Fruit fly (Drosophila melanogaster) whole organism, wandering third instar larva: ENCODE data around the gene spdi.
A peak's percentile ranks its signal among the peaks of the same experiment; 100 is the strongest.

Experiments
- Abd-B ChIP-seq: fragments of >200 bp; optimal IDR thresholded peaks from 2 replicates; lab custom pipeline; 2017; ENCODE audit warnings: missing biosample characterization, missing genetic modification characterization
- CG32264 ChIP-seq: fragments of 200-800 bp; sonication (Bioruptor generic); optimal IDR thresholded peaks from 2 replicates; lab custom pipeline; 2016; ENCODE audit warnings: missing biosample characterization, missing genetic modification characterization
- CG9705 ChIP-seq: fragments of 200-800 bp; sonication (Bioruptor generic); optimal IDR thresholded peaks from 2 replicates; lab custom pipeline; 2018; ENCODE audit warnings: missing biosample characterization, mild to moderate bottlenecking, missing genetic modification characterization
- CrebA ChIP-seq: fragments of 200-800 bp; sonication (Bioruptor generic); optimal IDR thresholded peaks from 2 replicates; lab custom pipeline; 2016; ENCODE audit warnings: missing biosample characterization, mild to moderate bottlenecking, missing genetic modification characterization, borderline replicate concordance
- Dfd ChIP-seq: fragments of >200 bp; optimal IDR thresholded peaks from 2 replicates; lab custom pipeline; 2017; ENCODE audit warnings: missing biosample characterization, missing genetic modification characterization
- Dif ChIP-seq: fragments of 200-275, 200-300 bp; sonication (Bioruptor generic); optimal IDR thresholded peaks from 2 replicates; lab custom pipeline; 2018; ENCODE audit warnings: missing biosample characterization, missing genetic modification characterization; ENCODE audit not compliant: partially characterized antibody
- GATAd ChIP-seq: sonication (Bioruptor generic); optimal IDR thresholded peaks from 2 replicates; lab custom pipeline; 2016; ENCODE audit warnings: missing biosample characterization, missing genetic modification characterization
- HLH106 ChIP-seq: fragments of 200-800 bp; optimal IDR thresholded peaks from 3 replicates; lab custom pipeline; 2019; ENCODE audit warnings: missing biosample characterization, mild to moderate bottlenecking, missing genetic modification characterization, moderate library complexity
- Hnf4 ChIP-seq: fragments of 200-800 bp; sonication (Bioruptor generic); optimal IDR thresholded peaks from 2 replicates; lab custom pipeline; 2016; ENCODE audit warnings: missing biosample characterization, mild to moderate bottlenecking, missing genetic modification characterization
- Hr78 ChIP-seq: fragments of >200 bp; optimal IDR thresholded peaks from 2 replicates; lab custom pipeline; 2017; ENCODE audit warnings: missing biosample characterization, missing genetic modification characterization
- Hr83 ChIP-seq: fragments of 200-300 bp; sonication (Bioruptor generic); optimal IDR thresholded peaks from 2 replicates; lab custom pipeline; 2016; ENCODE audit warnings: missing biosample characterization, mild to moderate bottlenecking, missing genetic modification characterization, moderate library complexity; ENCODE audit not compliant: poor library complexity, severe bottlenecking
- Jra ChIP-seq: sonication (Bioruptor generic); optimal IDR thresholded peaks from 2 replicates; lab custom pipeline; 2016; ENCODE audit warnings: missing biosample characterization, missing genetic modification characterization
- Mio ChIP-seq: sonication (Bioruptor generic); optimal IDR thresholded peaks from 2 replicates; lab custom pipeline; 2016; ENCODE audit warnings: missing biosample characterization, missing genetic modification characterization
- Myc ChIP-seq: fragments of >200 bp; optimal IDR thresholded peaks from 2 replicates; lab custom pipeline; 2017
- N ChIP-seq: fragments of >200 bp; optimal IDR thresholded peaks from 2 replicates; lab custom pipeline; 2018; ENCODE audit warnings: missing biosample characterization, missing external identifiers, missing genetic modification characterization
- OdsH ChIP-seq: fragments of 200-800 bp; sonication (Bioruptor generic); optimal IDR thresholded peaks from 2 replicates; lab custom pipeline; 2016; ENCODE audit warnings: missing biosample characterization, mild to moderate bottlenecking, missing genetic modification characterization
- Rel ChIP-seq, 2 experiments: fragments of 200-800 bp; sonication (Bioruptor generic) in 1 of 2; optimal IDR thresholded peaks; 2 replicates in 1 of 2; 3 replicates in 1 of 2; lab custom pipeline; 2016 to 2019; ENCODE audit warnings: mild to moderate bottlenecking in 2 of 2, missing biosample characterization in 2 of 2, missing genetic modification characterization in 2 of 2, moderate library complexity in 1 of 2
- Sp1 ChIP-seq: fragments of 200-800 bp; sonication (Bioruptor generic); optimal IDR thresholded peaks from 3 replicates; lab custom pipeline; 2019; ENCODE audit warnings: missing biosample characterization, mild to moderate bottlenecking, missing genetic modification characterization, moderate library complexity
- Vsx2 ChIP-seq: fragments of 200-300, 225-300 bp; sonication (Bioruptor generic); optimal IDR thresholded peaks from 2 replicates; lab custom pipeline; 2018; ENCODE audit warnings: missing biosample characterization, missing genetic modification characterization; ENCODE audit not compliant: partially characterized antibody
- br ChIP-seq: fragments of 200-800 bp; sonication (Bioruptor generic); optimal IDR thresholded peaks from 2 replicates; lab custom pipeline; 2016; ENCODE audit warnings: missing biosample characterization, missing genetic modification characterization
- brk ChIP-seq: fragments of 200-800 bp; sonication (Bioruptor generic); optimal IDR thresholded peaks from 2 replicates; lab custom pipeline; 2016; ENCODE audit warnings: missing biosample characterization, mild to moderate bottlenecking, missing genetic modification characterization
- dl ChIP-seq, 2 experiments: fragments of 175-275, 200-275 bp in 1 of 2; fragments of 200-275 bp in 1 of 2; sonication (Bioruptor generic); optimal IDR thresholded peaks; lab custom pipeline; 2018; ENCODE audit warnings: mild to moderate bottlenecking in 2 of 2, missing biosample characterization in 2 of 2, missing genetic modification characterization in 2 of 2, moderate library complexity in 2 of 2; ENCODE audit not compliant: partially characterized antibody in 2 of 2, insufficient read depth in 1 of 2
- dmrt93B ChIP-seq: fragments of 200-800 bp; sonication (Bioruptor generic); optimal IDR thresholded peaks from 2 replicates; lab custom pipeline; 2018; ENCODE audit warnings: missing biosample characterization, mild to moderate bottlenecking, missing genetic modification characterization
- dsf ChIP-seq: sonication (Bioruptor generic); optimal IDR thresholded peaks from 2 replicates; lab custom pipeline; 2016; ENCODE audit warnings: missing biosample characterization, missing genetic modification characterization, borderline replicate concordance
- ey ChIP-seq: fragments of 200-800 bp; sonication (Bioruptor generic); optimal IDR thresholded peaks from 2 replicates; lab custom pipeline; 2016; ENCODE audit warnings: missing biosample characterization, missing genetic modification characterization
- foxo ChIP-seq, 2 experiments: fragments of 200-800 bp; sonication (Bioruptor generic); optimal IDR thresholded peaks; 2 replicates in 1 of 2; 3 replicates in 1 of 2; lab custom pipeline; 2016 to 2017; ENCODE audit warnings: missing biosample characterization in 2 of 2, missing genetic modification characterization in 2 of 2
- fru ChIP-seq: fragments of 200-800 bp; sonication (Bioruptor generic); optimal IDR thresholded peaks from 3 replicates; lab custom pipeline; 2016; ENCODE audit warnings: missing biosample characterization, mild to moderate bottlenecking, missing genetic modification characterization
- h ChIP-seq: fragments of 200-800 bp; sonication (Bioruptor generic); optimal IDR thresholded peaks from 3 replicates; lab custom pipeline; 2016; ENCODE audit warnings: missing biosample characterization, mild to moderate bottlenecking, missing genetic modification characterization
- jim ChIP-seq: fragments of 175-275, 200-325 bp; sonication (Bioruptor generic); optimal IDR thresholded peaks from 2 replicates; lab custom pipeline; 2016; ENCODE audit warnings: missing biosample characterization, mild to moderate bottlenecking, missing genetic modification characterization
- lola ChIP-seq: fragments of >200 bp; optimal IDR thresholded peaks from 2 replicates; lab custom pipeline; 2017; ENCODE audit warnings: missing biosample characterization, missing genetic modification characterization
- pan ChIP-seq: fragments of >200 bp; optimal IDR thresholded peaks from 2 replicates; lab custom pipeline; 2017
- psq ChIP-seq: fragments of 200-800 bp; sonication (Bioruptor generic); optimal IDR thresholded peaks from 3 replicates; lab custom pipeline; 2017; ENCODE audit warnings: missing biosample characterization, mild to moderate bottlenecking, missing genetic modification characterization, moderate library complexity
- rgr ChIP-seq: fragments of 200-800 bp; sonication (Bioruptor generic); optimal IDR thresholded peaks from 3 replicates; lab custom pipeline; 2016; ENCODE audit warnings: missing biosample characterization, mild to moderate bottlenecking, missing genetic modification characterization
- sage ChIP-seq: fragments of 200-800 bp; sonication (Bioruptor generic); optimal IDR thresholded peaks from 2 replicates; lab custom pipeline; 2016; ENCODE audit warnings: missing biosample characterization, mild to moderate bottlenecking, missing genetic modification characterization
- sv ChIP-seq: fragments of 200-800 bp; sonication (Bioruptor generic); optimal IDR thresholded peaks from 3 replicates; lab custom pipeline; 2016; ENCODE audit warnings: missing biosample characterization, missing genetic modification characterization
- tai ChIP-seq: sonication (Bioruptor generic); optimal IDR thresholded peaks from 2 replicates; lab custom pipeline; 2016; ENCODE audit warnings: missing biosample characterization, missing genetic modification characterization
- usp ChIP-seq: fragments of >200 bp; optimal IDR thresholded peaks from 2 replicates; lab custom pipeline; 2017; ENCODE audit warnings: missing biosample characterization, missing genetic modification characterization
- woc ChIP-seq: sonication (Bioruptor generic); optimal IDR thresholded peaks from 2 replicates; lab custom pipeline; 2016; ENCODE audit warnings: missing biosample characterization, mild to moderate bottlenecking, missing genetic modification characterization

Gene spdi

DNA sequence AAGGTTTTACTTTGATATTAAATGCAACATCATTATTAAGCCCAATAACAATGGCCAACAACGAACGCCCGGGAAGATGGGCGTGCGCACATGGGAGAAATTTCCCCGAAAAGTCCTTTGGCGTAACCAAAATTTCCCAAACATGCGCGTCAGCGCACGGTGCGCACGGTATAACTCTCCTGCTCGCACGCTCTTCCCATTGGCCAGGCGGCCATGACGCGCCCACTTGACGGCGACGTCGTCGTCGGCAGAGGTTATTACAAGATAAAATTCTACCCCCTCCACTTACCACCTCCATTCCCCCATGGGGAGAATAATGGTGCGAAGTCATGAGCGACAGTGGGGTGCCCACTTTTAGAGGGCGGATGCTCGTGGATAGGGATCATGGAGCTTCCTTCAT, 31.1 kb downstream of the spdi start:
- TF ChIP-seq tai (GFP tag; lab: Kevin White, UChicago) (no peak), CrebA (GFP tag; lab: Kevin White, UChicago) (no peak)

DNA sequence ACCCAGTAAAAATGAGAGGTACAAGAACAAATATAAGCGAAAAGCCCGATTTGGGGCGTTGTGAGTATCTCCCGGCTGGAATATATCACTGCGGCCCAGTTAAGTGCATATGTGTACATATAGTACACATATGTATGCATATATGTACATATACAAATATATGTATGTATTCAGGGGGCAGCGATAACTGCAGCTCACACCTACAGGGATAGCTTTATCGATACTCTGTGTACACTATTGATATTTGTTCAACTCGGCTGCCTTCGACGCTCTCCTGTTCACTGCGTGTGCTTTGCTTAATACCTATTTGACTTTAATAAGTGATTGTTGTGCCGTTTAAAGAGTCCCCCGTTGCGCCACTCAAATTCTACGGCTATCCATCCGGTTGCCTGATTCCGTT, 38.2 kb downstream of the spdi start, which contains the start of gene vnd:
Gene vnd, plus strand, starts transcription at position 297 of the 400 bp plus-strand sequence.
- peak; percentile 7 for TF ChIP-seq dmrt93B (GFP tag; lab: Kevin White, UChicago)
- TF ChIP-seq fru = no peak
- TF ChIP-seq dl (GFP tag; optimal IDR thresholded peaks at IDR 0.05; lab: Kevin White, UChicago; ENCODE audit: insufficient read depth in 1 of 2, partially characterized antibody in 2 of 2) = no peak
- TF ChIP-seq Hr78 = no peak
- TF ChIP-seq Hr83 (GFP tag; lab: Kevin White, UChicago) = peak; percentile 59
- TF ChIP-seq brk (GFP tag; lab: Kevin White, UChicago) = no peak
- TF ChIP-seq CG9705 (GFP tag; lab: Kevin White, UChicago) = no peak
- no peak for TF ChIP-seq CG32264 (GFP tag; lab: Kevin White, UChicago)
- TF ChIP-seq HLH106 (tag; lab: Kevin White, UChicago) = no peak
- peak; percentile 32 for TF ChIP-seq Hnf4 (GFP tag; lab: Kevin White, UChicago)
- no peak for TF ChIP-seq lola (GFP tag; lab: Kevin White, UChicago)
- no peak for TF ChIP-seq CrebA (GFP tag; lab: Kevin White, UChicago)
- TF ChIP-seq pan = no peak
- TF ChIP-seq rgr (GFP tag; lab: Kevin White, UChicago) = peak; percentile 36
- no peak for TF ChIP-seq usp (GFP tag; lab: Kevin White, UChicago)
- TF ChIP-seq jim (GFP tag; lab: Kevin White, UChicago) = no peak
- TF ChIP-seq Abd-B (GFP tag; lab: Kevin White, UChicago) = no peak
- TF ChIP-seq Rel (GFP tag; optimal IDR thresholded peaks at IDR 0.05; lab: Kevin White, UChicago) = no peak
- TF ChIP-seq Rel (tag; optimal IDR thresholded peaks at IDR 0.05; lab: Kevin White, UChicago) = no peak
- no peak for TF ChIP-seq Mio (GFP tag; lab: Kevin White, UChicago)
- TF ChIP-seq Dif (GFP tag; lab: Kevin White, UChicago) = no peak
- TF ChIP-seq dsf (GFP tag; lab: Kevin White, UChicago) = no peak
- no peak for TF ChIP-seq Jra (GFP tag; lab: Kevin White, UChicago)
- peak; percentile 33 for TF ChIP-seq tai (GFP tag; lab: Kevin White, UChicago)
- TF ChIP-seq sage = no peak
- TF ChIP-seq woc = no peak
- TF ChIP-seq GATAd (GFP tag; lab: Kevin White, UChicago) = no peak
- TF ChIP-seq ey (GFP tag; lab: Kevin White, UChicago) = no peak
- no peak for TF ChIP-seq sv (GFP tag; lab: Kevin White, UChicago)
- TF ChIP-seq OdsH = no peak
- TF ChIP-seq Sp1 (GFP tag; lab: Kevin White, UChicago) = no peak
- no peak for TF ChIP-seq Dfd
- no peak for TF ChIP-seq Myc (lab: Kevin White, UChicago)
- no peak for TF ChIP-seq h (GFP tag; lab: Kevin White, UChicago)
- no peak for TF ChIP-seq br (GFP tag; lab: Kevin White, UChicago)
- no peak for TF ChIP-seq psq (GFP tag; lab: Kevin White, UChicago)
- peak in 1 of 2 experiments; percentile 13 for TF ChIP-seq foxo (GFP tag; optimal IDR thresholded peaks at IDR 0.05; lab: Kevin White, UChicago)
- no peak for TF ChIP-seq N (GFP tag; lab: Kevin White, UChicago)
- TF ChIP-seq Vsx2 = no peak

DNA sequence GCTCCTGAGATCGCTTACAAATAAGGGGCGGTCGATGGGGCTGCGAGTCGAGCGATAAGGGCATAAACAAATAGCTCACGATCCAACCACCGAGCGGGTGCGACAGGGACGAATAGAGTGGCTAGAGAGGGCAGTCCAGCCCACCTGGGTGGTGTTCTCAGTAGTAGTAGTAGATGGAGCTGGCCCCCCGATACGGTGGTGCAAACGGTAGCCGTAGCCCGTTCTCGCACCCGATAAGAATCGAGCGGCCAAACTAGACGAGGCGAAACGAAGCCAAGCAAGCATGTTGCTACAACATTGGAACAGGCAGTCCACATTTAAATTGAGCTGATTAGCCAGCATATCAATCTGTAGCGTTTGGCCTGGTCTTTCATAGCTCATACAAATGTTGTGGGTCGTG, 39.4 kb downstream of the spdi start:
- TF ChIP-seq Myc (lab: Kevin White, UChicago) (no peak), dsf (GFP tag; lab: Kevin White, UChicago) (no peak), foxo (GFP tag; optimal IDR thresholded peaks at IDR 0.05; lab: Kevin White, UChicago) (no peak), br (GFP tag; lab: Kevin White, UChicago) (no peak)
